Worm (Caenorhabditis elegans): ENCODE results near the gene K03B8.4.
"Not testable (repeated sequence)": the region's sequence is repeated elsewhere in the genome, so short reads cannot be mapped to it uniquely, and the experiment has no call there.

K03B8.4 gene

DNA sequence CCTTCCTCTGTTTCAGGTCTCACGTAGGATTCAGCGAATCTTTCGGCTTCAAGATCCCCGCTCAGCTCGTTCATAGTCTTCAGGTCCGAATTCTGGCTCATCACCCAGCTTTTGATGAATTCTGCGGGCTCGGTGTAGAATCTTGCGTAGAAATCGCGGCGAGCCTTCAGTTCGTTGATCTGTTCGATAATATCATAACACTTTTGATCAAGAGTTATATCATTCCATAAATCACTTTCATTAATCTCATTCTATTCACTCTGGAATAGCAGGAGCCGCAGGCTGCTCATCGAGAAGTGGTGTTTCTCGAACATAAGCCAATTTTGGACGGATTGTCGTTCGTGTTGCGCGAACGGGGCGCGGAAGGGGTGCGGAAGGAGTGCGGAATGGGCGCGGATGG lies at the start of gene K03B8.4:
TSS of gene K03B8.4 (minus strand) at position 101 of the 400 bp plus-strand sequence.
- TF ChIP-seq flt-1 (GFP tag; IDR thresholded peaks at IDR 0.05); hmg-4 (GFP tag; optimal IDR thresholded peaks at IDR 0.05); tra-4 (tag; optimal IDR thresholded peaks at IDR 0.05): not testable (repeated sequence)

DNA sequence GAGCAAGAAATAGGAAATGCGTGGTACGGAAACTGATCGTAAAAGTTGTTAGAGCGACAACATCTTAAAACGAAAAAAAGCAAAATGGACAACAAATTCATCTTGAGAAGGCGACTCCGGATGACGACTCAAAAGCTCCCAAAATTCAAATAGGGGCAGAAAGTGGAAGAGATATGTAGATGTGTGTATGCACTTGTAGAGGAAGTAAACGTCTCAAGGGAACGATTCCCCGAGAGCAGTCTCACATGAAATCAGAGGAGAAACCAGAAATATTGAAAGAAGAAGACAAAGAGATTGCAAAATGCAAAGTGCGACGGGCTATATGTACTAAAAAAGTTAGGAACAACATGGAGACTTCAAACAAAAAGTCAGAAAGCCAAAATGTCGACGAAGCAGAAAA lies 48.6 kb upstream of the K03B8.4 start, which contains the start of gene F57B7.2:
TSS of gene F57B7.2 (minus strand) at position 101 of the 400 bp plus-strand sequence.
- no peak for TF ChIP-seq ceh-36 (tag; optimal IDR thresholded peaks at IDR 0.05)
- TF ChIP-seq hnd-1 (tag; optimal IDR thresholded peaks at IDR 0.05), result no peak
- no peak for TF ChIP-seq tra-4 (tag; optimal IDR thresholded peaks at IDR 0.05)
- TF ChIP-seq ceh-13 (GFP tag; optimal IDR thresholded peaks at IDR 0.05), result no peak
- no peak for TF ChIP-seq F13C5.2 (tag; optimal IDR thresholded peaks at IDR 0.05)
- TF ChIP-seq scrt-1 (GFP tag; IDR thresholded peaks at IDR 0.05), result no peak
- no peak for TF ChIP-seq ets-7 (tag; optimal IDR thresholded peaks at IDR 0.05)
- TF ChIP-seq tbx-37 (GFP tag; conservative IDR thresholded peaks at IDR 0.05), result no peak
- TF ChIP-seq sea-1 (GFP tag; conservative IDR thresholded peaks at IDR 0.05), result no peak
- no peak for TF ChIP-seq B0310.2 (tag; optimal IDR thresholded peaks at IDR 0.05)
- TF ChIP-seq aly-1 (tag; optimal IDR thresholded peaks at IDR 0.05), result no peak
- no peak for TF ChIP-seq hmg-4 (GFP tag; optimal IDR thresholded peaks at IDR 0.05)
- no peak for TF ChIP-seq ama-1 (optimal IDR thresholded peaks at IDR 0.05)
- no peak for TF ChIP-seq hmbx-1 (tag; optimal IDR thresholded peaks at IDR 0.05)

ce11 chrV:11439202-11439601 lies 44.3 kb upstream of the K03B8.4 start:
- TF ChIP-seq tbx-37 (GFP tag; conservative IDR thresholded peaks at IDR 0.05) (no peak), hnd-1 (tag; optimal IDR thresholded peaks at IDR 0.05) (no peak), B0310.2 (tag; optimal IDR thresholded peaks at IDR 0.05) (no peak), scrt-1 (GFP tag; IDR thresholded peaks at IDR 0.05) (no peak), F13C5.2 (tag; optimal IDR thresholded peaks at IDR 0.05) (no peak), tra-4 (tag; optimal IDR thresholded peaks at IDR 0.05) (no peak), pes-1 (GFP tag; IDR thresholded peaks at IDR 0.05) (no peak), ama-1 (optimal IDR thresholded peaks at IDR 0.05) (no peak), flt-1 (GFP tag; IDR thresholded peaks at IDR 0.05) (no peak), sea-1 (GFP tag; conservative IDR thresholded peaks at IDR 0.05) (no peak), hmbx-1 (tag; optimal IDR thresholded peaks at IDR 0.05) (no peak), ceh-13 (GFP tag; optimal IDR thresholded peaks at IDR 0.05) (no peak), tbx-11 (GFP tag; IDR thresholded peaks at IDR 0.05) (no peak), ceh-36 (tag; optimal IDR thresholded peaks at IDR 0.05) (no peak)

DNA sequence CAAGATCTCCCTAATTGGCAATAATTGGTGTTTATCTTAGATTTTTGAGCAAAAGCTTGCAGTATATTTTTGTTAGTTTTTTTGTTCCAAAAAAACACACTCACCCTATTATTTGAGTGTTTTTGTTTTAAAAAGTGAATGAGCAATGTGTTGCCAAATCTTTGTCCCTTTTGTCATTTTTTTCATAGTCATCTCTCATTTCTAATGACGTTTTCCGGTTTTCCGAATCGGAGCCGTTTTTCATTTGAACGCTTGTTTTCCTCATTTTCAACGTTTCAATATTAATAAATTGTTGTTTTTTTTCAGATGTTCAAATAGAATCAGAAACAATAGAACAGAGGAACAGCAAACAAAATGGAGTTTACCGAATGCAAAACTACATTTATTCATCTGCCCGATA lies 43.5 kb upstream of the K03B8.4 start, which contains the start of gene dmsr-1:
TSS of gene dmsr-1 (plus strand) at position 301 of the 400 bp plus-strand sequence.
- TF ChIP-seq F13C5.2 (tag; optimal IDR thresholded peaks at IDR 0.05), result no peak
- no peak for TF ChIP-seq ets-7 (tag; optimal IDR thresholded peaks at IDR 0.05)
- no peak for TF ChIP-seq aly-1 (tag; optimal IDR thresholded peaks at IDR 0.05)
- TF ChIP-seq ceh-13 (GFP tag; optimal IDR thresholded peaks at IDR 0.05), result no peak
- TF ChIP-seq hnd-1 (tag; optimal IDR thresholded peaks at IDR 0.05), result no peak
- no peak for TF ChIP-seq pes-1 (GFP tag; IDR thresholded peaks at IDR 0.05)
- no peak for TF ChIP-seq B0310.2 (tag; optimal IDR thresholded peaks at IDR 0.05)
- no peak for TF ChIP-seq scrt-1 (GFP tag; IDR thresholded peaks at IDR 0.05)
- TF ChIP-seq flt-1 (GFP tag; IDR thresholded peaks at IDR 0.05), result no peak
- TF ChIP-seq ama-1 (optimal IDR thresholded peaks at IDR 0.05), result no peak
- no peak for TF ChIP-seq sea-1 (GFP tag; conservative IDR thresholded peaks at IDR 0.05)
- TF ChIP-seq tra-4 (tag; optimal IDR thresholded peaks at IDR 0.05), result no peak
- no peak for TF ChIP-seq ceh-36 (tag; optimal IDR thresholded peaks at IDR 0.05)
- no peak for TF ChIP-seq tbx-37 (GFP tag; conservative IDR thresholded peaks at IDR 0.05)
- TF ChIP-seq hmg-4 (GFP tag; optimal IDR thresholded peaks at IDR 0.05), result no peak
- TF ChIP-seq hmbx-1 (tag; optimal IDR thresholded peaks at IDR 0.05), result no peak
- TF ChIP-seq tbx-11 (GFP tag; IDR thresholded peaks at IDR 0.05), result no peak

ce11 chrV:11436407-11436806 lies 41.5 kb upstream of the K03B8.4 start:
- TF ChIP-seq tra-4 (tag; optimal IDR thresholded peaks at IDR 0.05), result no peak
- no peak for TF ChIP-seq ets-7 (tag; optimal IDR thresholded peaks at IDR 0.05)
- TF ChIP-seq tbx-37 (GFP tag; conservative IDR thresholded peaks at IDR 0.05), result no peak
- no peak for TF ChIP-seq hmbx-1 (tag; optimal IDR thresholded peaks at IDR 0.05)
- no peak for TF ChIP-seq pes-1 (GFP tag; IDR thresholded peaks at IDR 0.05)
- no peak for TF ChIP-seq ceh-36 (tag; optimal IDR thresholded peaks at IDR 0.05)
- no peak for TF ChIP-seq sea-1 (GFP tag; conservative IDR thresholded peaks at IDR 0.05)
- TF ChIP-seq tbx-11 (GFP tag; IDR thresholded peaks at IDR 0.05), result no peak
- no peak for TF ChIP-seq B0310.2 (tag; optimal IDR thresholded peaks at IDR 0.05)
- no peak for TF ChIP-seq hmg-4 (GFP tag; optimal IDR thresholded peaks at IDR 0.05)
- no peak for TF ChIP-seq hnd-1 (tag; optimal IDR thresholded peaks at IDR 0.05)

ce11 chrV:11435242-11435641 lies 40.3 kb upstream of the K03B8.4 start:
- TF ChIP-seq flt-1 (GFP tag; IDR thresholded peaks at IDR 0.05), result no peak

ce11 chrV:11430823-11431222 lies 35.9 kb upstream of the K03B8.4 start:
- TF ChIP-seq hnd-1 (tag; optimal IDR thresholded peaks at IDR 0.05) (no peak), ama-1 (optimal IDR thresholded peaks at IDR 0.05) (no peak), scrt-1 (GFP tag; IDR thresholded peaks at IDR 0.05) (no peak), hmg-4 (GFP tag; optimal IDR thresholded peaks at IDR 0.05) (no peak), tbx-11 (GFP tag; IDR thresholded peaks at IDR 0.05) (no peak), sea-1 (GFP tag; conservative IDR thresholded peaks at IDR 0.05) (no peak), aly-1 (tag; optimal IDR thresholded peaks at IDR 0.05) (no peak), F13C5.2 (tag; optimal IDR thresholded peaks at IDR 0.05) (no peak), tra-4 (tag; optimal IDR thresholded peaks at IDR 0.05) (no peak)

DNA sequence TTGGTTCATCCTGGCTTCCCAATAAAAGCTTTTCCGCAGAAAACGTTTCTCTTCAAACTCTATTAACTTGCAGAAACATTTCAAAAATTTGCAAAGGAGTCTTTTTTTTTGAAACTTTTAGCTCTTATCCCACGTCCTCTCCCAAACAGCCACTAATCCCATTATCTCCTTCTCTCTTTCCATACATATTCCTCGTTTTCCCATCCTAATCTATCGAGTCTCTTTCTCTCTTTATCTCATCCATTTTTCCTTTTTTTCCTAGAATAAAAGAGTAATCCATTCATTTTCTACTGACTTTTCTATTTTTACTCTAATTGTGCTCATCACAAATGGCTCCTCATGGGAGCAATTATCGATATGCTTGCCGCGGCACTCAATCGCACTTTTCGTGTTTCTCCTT lies 33.8 kb upstream of the K03B8.4 start:
- TF ChIP-seq F13C5.2 (tag; optimal IDR thresholded peaks at IDR 0.05), result no peak
- no peak for TF ChIP-seq ets-7 (tag; optimal IDR thresholded peaks at IDR 0.05)
- no peak for TF ChIP-seq ceh-13 (GFP tag; optimal IDR thresholded peaks at IDR 0.05)
- no peak for TF ChIP-seq ceh-36 (tag; optimal IDR thresholded peaks at IDR 0.05)
- no peak for TF ChIP-seq hmbx-1 (tag; optimal IDR thresholded peaks at IDR 0.05)

All from whole organism, early embryonic.